Worm (Caenorhabditis elegans): ENCODE data around the gene K09C6.9.

ce11 chrV:808260-808659 lies 46.6 kb downstream of the K09C6.9 start:
- no peak for TF ChIP-seq lin-13 (GFP tag; optimal IDR thresholded peaks at IDR 0.05)
- TF ChIP-seq dpl-1 (GFP tag; optimal IDR thresholded peaks at IDR 0.05), result no peak
- no peak for TF ChIP-seq lin-15B (tag; optimal IDR thresholded peaks at IDR 0.05)
- no peak for TF ChIP-seq zag-1 (tag; optimal IDR thresholded peaks at IDR 0.05)

Measured in whole organism, L4 larva.